Fruit fly (Drosophila melanogaster): ENCODE data around the gene CG8004.

CG8004 gene

DNA sequence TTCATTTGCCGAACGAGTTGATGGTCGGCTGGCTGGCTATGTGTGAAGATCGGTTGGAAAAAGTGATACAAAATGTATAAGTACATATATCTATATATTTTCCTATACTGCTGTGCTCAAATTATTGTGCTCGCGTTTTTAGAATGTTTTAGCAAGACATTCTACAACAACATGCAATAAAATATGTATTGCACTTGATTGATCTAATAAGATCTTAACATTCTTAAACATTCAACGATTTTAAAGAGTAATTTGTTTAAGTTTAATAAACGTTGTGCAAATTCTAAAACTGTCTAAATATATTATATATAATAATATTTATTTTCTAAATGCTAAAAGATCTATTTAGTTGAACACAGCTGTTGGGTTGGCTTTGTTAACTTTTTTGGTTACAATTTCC lies 12.0 kb upstream of the CG8004 start:
- no peak for TF ChIP-seq Sin3A (optimal IDR thresholded peaks at IDR 0.05)
- no peak for TF ChIP-seq psq (optimal IDR thresholded peaks at IDR 0.05)
- no peak for TF ChIP-seq ttk (optimal IDR thresholded peaks at IDR 0.05)
- no peak for TF ChIP-seq h (optimal IDR thresholded peaks at IDR 0.05)
- TF ChIP-seq Myc (optimal IDR thresholded peaks at IDR 0.05) = no peak
- no peak for TF ChIP-seq insv (optimal IDR thresholded peaks at IDR 0.05)

dm6 chr3L:19939024-19939423 lies 10.7 kb upstream of the CG8004 start, which contains the start of gene Ac76E:
TSS of gene Ac76E (plus strand) at chr3L:19939287.
- TF ChIP-seq psq (optimal IDR thresholded peaks at IDR 0.05) (no peak), ttk (optimal IDR thresholded peaks at IDR 0.05) (no peak)

- TF ChIP-seq h (optimal IDR thresholded peaks at IDR 0.05) = no peak
- no peak for TF ChIP-seq insv (optimal IDR thresholded peaks at IDR 0.05)
- no peak for TF ChIP-seq psq (optimal IDR thresholded peaks at IDR 0.05)
- TF ChIP-seq Myc (optimal IDR thresholded peaks at IDR 0.05) = no peak
- TF ChIP-seq Sin3A (optimal IDR thresholded peaks at IDR 0.05) = no peak
- no peak for TF ChIP-seq ttk (optimal IDR thresholded peaks at IDR 0.05)
Observed at dm6 chr3L:19932917-19933316, 4.6 kb upstream of the CG8004 start.

dm6 chr3L:19931391-19931790 lies 3.1 kb upstream of the CG8004 start, which contains the start of gene CG46462:
TSS of gene CG46462 (plus strand) at chr3L:19931691.
- TF ChIP-seq Sin3A (optimal IDR thresholded peaks at IDR 0.05) (no peak), insv (optimal IDR thresholded peaks at IDR 0.05) (no peak), h (optimal IDR thresholded peaks at IDR 0.05) (no peak), ttk (optimal IDR thresholded peaks at IDR 0.05) (no peak), Myc (optimal IDR thresholded peaks at IDR 0.05) (no peak), psq (optimal IDR thresholded peaks at IDR 0.05) (no peak)

DNA sequence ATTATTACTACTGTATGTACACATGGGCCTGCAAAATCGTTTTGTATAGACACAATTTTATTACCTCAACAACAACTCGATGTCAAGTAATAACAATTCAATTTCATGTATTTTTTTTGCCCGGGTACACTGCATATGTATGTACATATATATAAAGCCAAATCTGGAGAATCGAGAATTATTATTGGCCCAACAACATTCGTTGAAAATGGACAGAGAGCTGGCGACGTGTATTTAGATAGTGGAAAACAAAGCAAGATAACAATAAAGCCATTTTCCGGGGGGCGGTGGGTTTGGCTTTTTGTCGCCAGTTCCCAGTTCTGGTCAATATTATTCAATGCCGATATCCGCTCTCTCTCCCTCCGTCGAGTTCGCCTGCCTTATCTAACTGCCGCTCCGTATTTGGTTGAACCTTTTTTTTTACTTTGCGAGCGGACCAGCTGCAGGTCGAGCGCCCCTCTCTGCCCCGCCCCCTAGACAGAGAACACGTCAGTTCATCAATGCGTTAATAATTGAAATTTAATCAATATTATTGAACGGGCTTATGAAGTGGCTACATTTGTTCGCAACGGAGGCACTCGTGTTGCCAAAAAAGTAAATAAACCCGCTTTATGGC lies 1.5 kb upstream of the CG8004 start:
- TF ChIP-seq ttk (optimal IDR thresholded peaks at IDR 0.05) (no peak), insv (optimal IDR thresholded peaks at IDR 0.05) (no peak)

dm6 chr3L:19929051-19929718 lies 877 bp upstream of the CG8004 start:
- no peak for TF ChIP-seq insv (optimal IDR thresholded peaks at IDR 0.05)

- no peak for TF ChIP-seq h (optimal IDR thresholded peaks at IDR 0.05)
- no peak for TF ChIP-seq Sin3A (optimal IDR thresholded peaks at IDR 0.05)
- no peak for TF ChIP-seq ttk (optimal IDR thresholded peaks at IDR 0.05)
- TF ChIP-seq psq (optimal IDR thresholded peaks at IDR 0.05) = no peak
- TF ChIP-seq insv (optimal IDR thresholded peaks at IDR 0.05) = no peak
- TF ChIP-seq Myc (optimal IDR thresholded peaks at IDR 0.05) = no peak
Observed at dm6 chr3L:19924771-19925304, 3.5 kb downstream of the CG8004 start, which contains the start of gene Grasp65. TSS of gene Grasp65 (plus strand) at chr3L:19924943.

dm6 chr3L:19922833-19923745 lies 5.2 kb downstream of the CG8004 start, which contains the start of gene Pfdn6:
TSS of gene Pfdn6 (plus strand) at chr3L:19923671.
- TF ChIP-seq insv (optimal IDR thresholded peaks at IDR 0.05) = no peak
- TF ChIP-seq Sin3A (optimal IDR thresholded peaks at IDR 0.05) = no peak
- no peak for TF ChIP-seq h (optimal IDR thresholded peaks at IDR 0.05)
- TF ChIP-seq Myc (optimal IDR thresholded peaks at IDR 0.05) = no peak
- TF ChIP-seq psq (optimal IDR thresholded peaks at IDR 0.05) = no peak
- no peak for TF ChIP-seq ttk (optimal IDR thresholded peaks at IDR 0.05)

DNA sequence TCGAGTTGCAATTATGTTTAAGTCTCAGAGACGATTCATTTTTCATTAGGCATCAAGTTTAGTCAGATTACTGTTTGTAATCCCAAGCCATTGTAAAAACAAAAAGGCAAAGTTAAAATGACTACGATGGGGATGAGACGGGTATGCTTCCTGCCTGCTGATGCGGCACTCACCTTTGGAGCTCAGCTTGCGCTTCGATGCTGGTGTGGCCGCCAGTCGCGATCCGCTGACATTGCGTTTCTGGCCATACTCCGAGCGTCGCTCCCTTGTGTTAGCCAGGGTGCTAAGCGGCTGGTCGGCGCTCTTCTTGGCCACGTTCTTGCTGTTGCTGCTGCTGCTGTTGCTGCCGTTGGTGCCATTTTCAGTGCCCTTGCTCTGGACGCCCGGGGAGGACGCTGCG lies 8.3 kb downstream of the CG8004 start:
- TF ChIP-seq ttk (optimal IDR thresholded peaks at IDR 0.05) = no peak
- TF ChIP-seq h (optimal IDR thresholded peaks at IDR 0.05) = no peak
- no peak for TF ChIP-seq insv (optimal IDR thresholded peaks at IDR 0.05)
- TF ChIP-seq Myc (optimal IDR thresholded peaks at IDR 0.05) = no peak
- no peak for TF ChIP-seq Sin3A (optimal IDR thresholded peaks at IDR 0.05)
- no peak for TF ChIP-seq psq (optimal IDR thresholded peaks at IDR 0.05)

DNA sequence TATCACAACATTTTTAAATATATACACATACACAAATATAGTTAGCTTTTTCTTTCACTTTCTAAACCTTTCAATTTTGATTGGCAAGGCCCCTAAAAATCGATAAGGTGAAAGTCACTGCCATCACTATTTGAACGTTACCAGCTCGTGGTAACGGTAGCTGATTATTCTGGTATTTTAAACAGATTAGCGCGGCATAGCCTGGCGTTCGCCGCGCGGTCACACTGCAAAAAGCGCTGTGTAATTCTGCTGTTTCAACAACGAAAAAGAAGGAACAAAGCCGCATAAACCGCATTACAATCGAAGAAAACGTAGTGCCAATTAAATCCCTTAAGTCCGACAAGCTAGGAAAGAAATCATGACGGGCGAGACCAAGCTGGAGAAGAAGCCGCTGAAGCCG lies 13.5 kb downstream of the CG8004 start, which contains the start of gene Rpn1:
Gene Rpn1 (plus strand): TSS at position 219 of the 400 bp plus-strand sequence.
- TF ChIP-seq Myc (optimal IDR thresholded peaks at IDR 0.05) (no peak), Sin3A (optimal IDR thresholded peaks at IDR 0.05) (no peak), insv (optimal IDR thresholded peaks at IDR 0.05) (no peak), psq (optimal IDR thresholded peaks at IDR 0.05) (no peak), ttk (optimal IDR thresholded peaks at IDR 0.05) (no peak), h (optimal IDR thresholded peaks at IDR 0.05) (no peak)

DNA sequence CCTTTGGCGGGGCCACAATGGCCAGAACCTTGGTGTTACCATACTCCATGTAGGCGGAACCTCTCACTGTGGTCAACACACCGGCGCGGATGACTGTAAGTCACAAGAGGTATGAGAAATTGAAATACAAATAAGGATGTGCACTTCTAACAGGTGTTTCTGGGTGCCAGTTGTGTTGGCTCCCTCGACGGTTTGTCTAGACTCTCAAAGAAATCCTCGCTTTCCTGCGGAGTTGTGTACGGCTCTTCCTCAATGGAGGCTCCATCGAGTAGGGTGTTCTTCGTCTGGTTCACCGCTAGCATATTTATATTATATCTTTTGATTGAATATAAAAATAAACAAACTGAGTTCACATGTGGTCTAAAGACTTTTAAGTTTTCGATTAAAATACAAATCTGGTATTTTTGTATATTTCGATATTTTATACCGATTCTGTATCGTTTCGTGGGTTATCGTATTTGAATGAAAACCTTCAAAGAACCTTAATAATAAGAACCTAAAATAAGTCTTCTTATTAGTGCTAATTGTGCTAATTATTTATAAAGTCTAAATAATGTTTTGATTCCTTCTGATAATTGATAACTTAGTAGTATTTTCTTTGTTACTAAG lies 14.9 kb downstream of the CG8004 start, which contains the start of gene Mtr3:
Gene Mtr3 (minus strand): TSS at position 388 of the 609 bp plus-strand sequence.
- TF ChIP-seq Myc (optimal IDR thresholded peaks at IDR 0.05) (no peak), Sin3A (optimal IDR thresholded peaks at IDR 0.05) (no peak), psq (optimal IDR thresholded peaks at IDR 0.05) (no peak), h (optimal IDR thresholded peaks at IDR 0.05) (no peak)

DNA sequence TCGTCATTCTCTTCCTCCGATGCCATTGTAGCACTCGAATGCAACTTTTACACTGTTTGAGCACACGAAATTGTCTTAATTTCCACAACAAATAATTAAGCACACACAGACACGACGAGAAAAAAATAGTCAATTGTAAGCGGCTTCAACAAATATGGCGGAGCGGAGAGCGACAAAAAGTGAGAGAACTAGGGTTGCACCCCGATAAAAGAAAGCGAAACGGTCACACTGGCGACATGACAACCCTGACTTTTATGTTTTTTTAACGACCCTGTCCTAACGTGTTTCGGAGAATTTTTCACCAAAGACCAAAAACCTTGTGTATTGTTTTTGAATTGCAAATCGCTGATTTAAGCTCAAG lies 18.3 kb downstream of the CG8004 start, which contains the start of the genes Mi-2 and Prp3:
Gene Mi-2 (minus strand): TSS at position 162 of the 361 bp plus-strand sequence.
Gene Prp3 (plus strand): TSS at position 247 of the 361 bp plus-strand sequence.
- no peak for TF ChIP-seq Sin3A (optimal IDR thresholded peaks at IDR 0.05)
- TF ChIP-seq psq (optimal IDR thresholded peaks at IDR 0.05) = no peak
- TF ChIP-seq ttk (optimal IDR thresholded peaks at IDR 0.05) = no peak
- no peak for TF ChIP-seq insv (optimal IDR thresholded peaks at IDR 0.05)
- TF ChIP-seq h (optimal IDR thresholded peaks at IDR 0.05) = no peak
- no peak for TF ChIP-seq Myc (optimal IDR thresholded peaks at IDR 0.05)
